Worm (Caenorhabditis elegans): ENCODE measurements around the gene T04C9.1.

Gene T04C9.1

DNA sequence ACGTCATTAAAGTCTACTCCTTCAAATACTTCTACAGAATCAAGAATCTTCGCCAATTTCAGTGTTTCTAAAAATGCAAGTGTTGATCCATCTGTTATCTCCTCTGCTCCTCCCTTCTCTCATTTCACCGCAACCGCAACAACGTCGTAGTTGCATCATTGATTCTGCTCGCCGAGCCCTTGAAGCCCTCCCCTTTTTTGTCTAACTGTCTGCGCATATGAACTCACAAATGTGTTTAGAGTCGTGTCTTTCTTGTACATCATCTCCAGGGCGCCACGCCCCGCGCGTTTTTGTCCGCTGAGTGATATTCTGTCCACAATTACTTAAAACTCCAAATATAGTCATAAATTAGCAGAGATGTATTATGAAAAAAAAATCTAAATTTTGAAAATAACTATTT, 5.0 kb upstream of the T04C9.1 start:
- TF ChIP-seq sma-3 (GFP tag; optimal IDR thresholded peaks at IDR 0.05), result no peak
- TF ChIP-seq F13H6.1 (tag; optimal IDR thresholded peaks at IDR 0.05), result peak; percentile 8
- peak; percentile 35 for TF ChIP-seq C34F6.9 (tag; optimal IDR thresholded peaks at IDR 0.05)
- TF ChIP-seq unc-55 (GFP tag; optimal IDR thresholded peaks at IDR 0.05), result peak; percentile 56
- peak in 1 of 2 experiments; percentile 36 for TF ChIP-seq lsy-2 (tag; optimal IDR thresholded peaks at IDR 0.05)
- TF ChIP-seq nhr-129 (tag; optimal IDR thresholded peaks at IDR 0.05), result peak; percentile 24
- TF ChIP-seq ZK546.5 (tag; optimal IDR thresholded peaks at IDR 0.05), result no peak
- peak; percentile 24 for TF ChIP-seq crh-2 (tag; optimal IDR thresholded peaks at IDR 0.05)

- no peak for TF ChIP-seq sma-9 (GFP tag; optimal IDR thresholded peaks at IDR 0.05)
- TF ChIP-seq sma-9 (tag; optimal IDR thresholded peaks at IDR 0.05), result no peak
- TF ChIP-seq sem-4 (tag; optimal IDR thresholded peaks at IDR 0.05), result no peak
- no peak for TF ChIP-seq snpc-4 (tag; optimal IDR thresholded peaks at IDR 0.05)
- TF ChIP-seq nhr-23 (tag; optimal IDR thresholded peaks at IDR 0.05), result no peak
- no peak for TF ChIP-seq mab-5 (tag; optimal IDR thresholded peaks at IDR 0.05)
- no peak for TF ChIP-seq Y55F3AM.14 (GFP tag; optimal IDR thresholded peaks at IDR 0.05)
- no peak for TF ChIP-seq ceh-82 (tag; optimal IDR thresholded peaks at IDR 0.05)
- TF ChIP-seq fos-1 (tag; optimal IDR thresholded peaks at IDR 0.05), result no peak
- TF ChIP-seq alr-1 (tag; optimal IDR thresholded peaks at IDR 0.05), result no peak
- TF ChIP-seq blmp-1 (tag; optimal IDR thresholded peaks at IDR 0.05; ENCODE audit: insufficient read depth), result no peak
- no peak for TF ChIP-seq unc-39 (tag; optimal IDR thresholded peaks at IDR 0.05)
- no peak for TF ChIP-seq nhr-77 (tag; optimal IDR thresholded peaks at IDR 0.05)
- TF ChIP-seq nhr-25 (tag; optimal IDR thresholded peaks at IDR 0.05), result no peak
- TF ChIP-seq lin-11 (tag; optimal IDR thresholded peaks at IDR 0.05), result no peak
- no peak for TF ChIP-seq zag-1 (tag; optimal IDR thresholded peaks at IDR 0.05)
- no peak for TF ChIP-seq sma-3 (GFP tag; optimal IDR thresholded peaks at IDR 0.05)
- no peak for TF ChIP-seq nhr-21 (tag; optimal IDR thresholded peaks at IDR 0.05)
- TF ChIP-seq C34F6.9 (tag; optimal IDR thresholded peaks at IDR 0.05), result no peak
- TF ChIP-seq unc-62 (GFP tag; optimal IDR thresholded peaks at IDR 0.05), result no peak
Observed at ce11 chrIII:5988461-5988860, 4.6 kb upstream of the T04C9.1 start.

ce11 chrIII:5988991-5989726, 3.9 kb upstream of the T04C9.1 start:
- TF ChIP-seq skn-1 (tag; optimal IDR thresholded peaks at IDR 0.05), result no peak
- no peak for TF ChIP-seq fos-1 (tag; optimal IDR thresholded peaks at IDR 0.05)
- TF ChIP-seq nhr-77 (tag; optimal IDR thresholded peaks at IDR 0.05), result no peak
- TF ChIP-seq nhr-11 (tag; optimal IDR thresholded peaks at IDR 0.05), result no peak
- no peak for TF ChIP-seq nhr-12 (tag; optimal IDR thresholded peaks at IDR 0.05)
- no peak for TF ChIP-seq sma-9 (GFP tag; optimal IDR thresholded peaks at IDR 0.05)
- no peak for TF ChIP-seq sma-9 (tag; optimal IDR thresholded peaks at IDR 0.05)
- peak; percentile 39 for TF ChIP-seq nhr-129 (tag; optimal IDR thresholded peaks at IDR 0.05)
- no peak for TF ChIP-seq nhr-237 (tag; optimal IDR thresholded peaks at IDR 0.05)
- TF ChIP-seq nhr-23 (tag; optimal IDR thresholded peaks at IDR 0.05), result no peak
- peak; percentile 43 for TF ChIP-seq gmeb-1 (tag; optimal IDR thresholded peaks at IDR 0.05)
- no peak for TF ChIP-seq elt-3 (tag; optimal IDR thresholded peaks at IDR 0.05)
- peak in 1 of 2 experiments; percentile 40 for TF ChIP-seq lsy-2 (tag; optimal IDR thresholded peaks at IDR 0.05)
- TF ChIP-seq aly-2 (tag; optimal IDR thresholded peaks at IDR 0.05), result no peak
- no peak for TF ChIP-seq ztf-4 (tag; optimal IDR thresholded peaks at IDR 0.05)
- no peak for TF ChIP-seq unc-62 (GFP tag; optimal IDR thresholded peaks at IDR 0.05)
- no peak for TF ChIP-seq ceh-16 (tag; optimal IDR thresholded peaks at IDR 0.05)
- TF ChIP-seq peb-1 (tag; optimal IDR thresholded peaks at IDR 0.05), result no peak
- no peak for TF ChIP-seq lin-39 (tag; optimal IDR thresholded peaks at IDR 0.05)
- TF ChIP-seq ztf-1 (GFP tag; conservative IDR thresholded peaks at IDR 0.05), result no peak
- TF ChIP-seq nhr-25 (tag; optimal IDR thresholded peaks at IDR 0.05), result peak; percentile 34
- peak; percentile 3 for TF ChIP-seq sma-3 (GFP tag; optimal IDR thresholded peaks at IDR 0.05)
- peak; percentile 33 for TF ChIP-seq crh-2 (tag; optimal IDR thresholded peaks at IDR 0.05)
- no peak for TF ChIP-seq lin-11 (tag; optimal IDR thresholded peaks at IDR 0.05)
- no peak for TF ChIP-seq dmd-4 (tag; optimal IDR thresholded peaks at IDR 0.05)
- TF ChIP-seq Y55F3AM.14 (GFP tag; optimal IDR thresholded peaks at IDR 0.05), result no peak
- no peak for TF ChIP-seq mbf-1 (tag; optimal IDR thresholded peaks at IDR 0.05)
- no peak for TF ChIP-seq ztf-11 (tag; optimal IDR thresholded peaks at IDR 0.05)
- TF ChIP-seq nhr-6 (tag; optimal IDR thresholded peaks at IDR 0.05), result no peak
- TF ChIP-seq mab-5 (tag; optimal IDR thresholded peaks at IDR 0.05), result peak; percentile 80
- TF ChIP-seq ceh-82 (tag; optimal IDR thresholded peaks at IDR 0.05), result no peak
- TF ChIP-seq C34F6.9 (tag; optimal IDR thresholded peaks at IDR 0.05), result peak; percentile 34
- no peak for TF ChIP-seq ZK546.5 (tag; optimal IDR thresholded peaks at IDR 0.05)
- no peak for TF ChIP-seq lin-13 (GFP tag; optimal IDR thresholded peaks at IDR 0.05)
- no peak for TF ChIP-seq nhr-21 (tag; optimal IDR thresholded peaks at IDR 0.05)
- TF ChIP-seq snpc-4 (tag; optimal IDR thresholded peaks at IDR 0.05), result no peak
- no peak for TF ChIP-seq zag-1 (tag; optimal IDR thresholded peaks at IDR 0.05)
- no peak for TF ChIP-seq unc-55 (GFP tag; optimal IDR thresholded peaks at IDR 0.05)
- TF ChIP-seq R02D3.7 (tag; optimal IDR thresholded peaks at IDR 0.05), result no peak
- no peak for TF ChIP-seq elt-1 (tag; optimal IDR thresholded peaks at IDR 0.05)
- peak; percentile 32 for TF ChIP-seq sem-4 (tag; optimal IDR thresholded peaks at IDR 0.05)
- TF ChIP-seq unc-39 (tag; optimal IDR thresholded peaks at IDR 0.05), result no peak
- peak; percentile 48 for TF ChIP-seq F13H6.1 (tag; optimal IDR thresholded peaks at IDR 0.05)
- no peak for TF ChIP-seq ama-1 (optimal IDR thresholded peaks at IDR 0.05)
- TF ChIP-seq alr-1 (tag; optimal IDR thresholded peaks at IDR 0.05), result no peak
